Worm (Caenorhabditis elegans): Measurements from ENCODE around the gene C42D4.3.

DNA sequence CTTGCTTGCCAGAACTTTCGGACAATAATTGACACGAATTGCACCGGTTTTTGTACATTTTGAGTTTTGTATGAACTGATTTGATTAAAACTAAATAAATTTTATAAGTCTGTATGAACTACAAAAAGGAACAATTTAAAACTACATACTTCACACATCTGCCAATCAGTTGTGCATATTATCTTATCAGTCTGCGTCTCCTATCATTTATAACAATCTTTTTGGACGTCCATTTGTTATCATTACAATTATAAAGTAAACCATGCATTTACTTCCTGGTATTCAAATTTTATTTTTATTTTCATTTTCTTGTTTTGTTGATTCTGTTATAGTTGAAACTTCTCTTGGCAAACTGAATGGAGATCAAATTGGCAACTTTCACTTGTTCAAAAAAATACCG lies 1.3 kb downstream of the C42D4.3 start, which contains the start of gene cest-10:
- TF ChIP-seq T23F11.4 (GFP tag; optimal IDR thresholded peaks at IDR 0.05) (no peak), nhr-232 (tag; optimal IDR thresholded peaks at IDR 0.05) (no peak), F13H6.1 (tag; optimal IDR thresholded peaks at IDR 0.05) (no peak), ama-1 (optimal IDR thresholded peaks at IDR 0.05) (no peak), gmeb-2 (tag; optimal IDR thresholded peaks at IDR 0.05) (no peak), ceh-45 (GFP tag; IDR thresholded peaks at IDR 0.05) (no peak), tbx-2 (tag; optimal IDR thresholded peaks at IDR 0.05) (no peak), dve-1 (tag; optimal IDR thresholded peaks at IDR 0.05) (no peak), sdc-2 (tag; optimal IDR thresholded peaks at IDR 0.05) (no peak), hlh-13 (GFP tag; optimal IDR thresholded peaks at IDR 0.05) (no peak), nfya-1 (tag; optimal IDR thresholded peaks at IDR 0.05) (no peak), ceh-22 (tag; optimal IDR thresholded peaks at IDR 0.05) (no peak)
